Fruit fly (Drosophila melanogaster): Measurements from ENCODE around the gene gammaSnap2.

The gammaSnap2 gene

dm6 chr3R:10084914-10085313 lies 36.3 kb downstream of the gammaSnap2 start (continued):
- peak; percentile 33 for TF ChIP-seq CG8319 (GFP tag; optimal IDR thresholded peaks at IDR 0.05)
- TF ChIP-seq Hr4 (GFP tag; optimal IDR thresholded peaks at IDR 0.05): peak; percentile 11
- no peak for TF ChIP-seq Lpt (GFP tag; optimal IDR thresholded peaks at IDR 0.05)
- peak; percentile 84 for TF ChIP-seq Sox14 (GFP tag; optimal IDR thresholded peaks at IDR 0.05)
- peak; percentile 67 for TF ChIP-seq CG6792 (GFP tag; optimal IDR thresholded peaks at IDR 0.05)
- no peak for TF ChIP-seq CG8119 (GFP tag; IDR thresholded peaks at IDR 0.05)
- TF ChIP-seq CG31627 (GFP tag; optimal IDR thresholded peaks at IDR 0.05): peak; percentile 92
- peak; percentile 22 to 26 for TF ChIP-seq salr (GFP tag; optimal IDR thresholded peaks at IDR 0.05)
- TF ChIP-seq Eip93F (GFP tag; optimal IDR thresholded peaks at IDR 0.05): no peak
- no peak for TF ChIP-seq dsx (GFP tag; optimal IDR thresholded peaks at IDR 0.05; ENCODE audit: poor library complexity, severe bottlenecking)
- no peak for TF ChIP-seq ss (GFP tag; optimal IDR thresholded peaks at IDR 0.05)
- TF ChIP-seq CG8632 (GFP tag; optimal IDR thresholded peaks at IDR 0.05): peak; percentile 58
- peak; percentile 41 for TF ChIP-seq Ets96B (tag; optimal IDR thresholded peaks at IDR 0.05)
- TF ChIP-seq CG6276 (GFP tag; optimal IDR thresholded peaks at IDR 0.05): no peak
- TF ChIP-seq Met (GFP tag; optimal IDR thresholded peaks at IDR 0.05): peak; percentile 88
- TF ChIP-seq CG10631 (GFP tag; optimal IDR thresholded peaks at IDR 0.05): peak; percentile 46
- TF ChIP-seq CG3032 (tag; optimal IDR thresholded peaks at IDR 0.05): peak; percentile 52
- TF ChIP-seq CG9139 (GFP tag; optimal IDR thresholded peaks at IDR 0.05): no peak
- peak; percentile 53 for TF ChIP-seq CG15336 (GFP tag; IDR thresholded peaks at IDR 0.05)
- no peak for TF ChIP-seq CG11762 (GFP tag; optimal IDR thresholded peaks at IDR 0.05; ENCODE audit: insufficient read depth)
- TF ChIP-seq CG32006 (GFP tag; optimal IDR thresholded peaks at IDR 0.05): peak; percentile 32
- TF ChIP-seq CG34406 (GFP tag; optimal IDR thresholded peaks at IDR 0.05): peak; percentile 67
- peak; percentile 50 for TF ChIP-seq Eip75B (GFP tag; optimal IDR thresholded peaks at IDR 0.05)
- peak; percentile 49 for TF ChIP-seq Sox15 (GFP tag; optimal IDR thresholded peaks at IDR 0.05)
- peak; percentile 85 for TF ChIP-seq cyc (GFP tag; optimal IDR thresholded peaks at IDR 0.05)
- no peak for TF ChIP-seq Gug (GFP tag; IDR thresholded peaks at IDR 0.05)
- peak; percentile 81 for TF ChIP-seq CG6163 (GFP tag; IDR thresholded peaks at IDR 0.05)
- TF ChIP-seq CG11902 (GFP tag; optimal IDR thresholded peaks at IDR 0.05): peak; percentile 43
- peak; percentile 36 for TF ChIP-seq CG1621 (tag; optimal IDR thresholded peaks at IDR 0.05)
- peak; percentile 23 for TF ChIP-seq fd59A (GFP tag; optimal IDR thresholded peaks at IDR 0.05)
- peak; percentile 56 for TF ChIP-seq achi (GFP tag; optimal IDR thresholded peaks at IDR 0.05)
- no peak for TF ChIP-seq CG6854 (GFP tag; optimal IDR thresholded peaks at IDR 0.05)

- TF ChIP-seq Eip75B (GFP tag; optimal IDR thresholded peaks at IDR 0.05): peak; percentile 50
- TF ChIP-seq Ets96B (tag; optimal IDR thresholded peaks at IDR 0.05): peak; percentile 12
- no peak for TF ChIP-seq CG8119 (GFP tag; IDR thresholded peaks at IDR 0.05)
- no peak for TF ChIP-seq CG6808 (GFP tag; optimal IDR thresholded peaks at IDR 0.05)
- TF ChIP-seq CG11294 (GFP tag; IDR thresholded peaks at IDR 0.05): no peak
- no peak for TF ChIP-seq cyc (GFP tag; optimal IDR thresholded peaks at IDR 0.05)
- no peak for TF ChIP-seq lz (GFP tag; optimal IDR thresholded peaks at IDR 0.05)
- TF ChIP-seq ss (GFP tag; optimal IDR thresholded peaks at IDR 0.05): peak; percentile 33 to 62
- no peak for TF ChIP-seq CG6276 (GFP tag; optimal IDR thresholded peaks at IDR 0.05)
- TF ChIP-seq CG7368 (GFP tag; optimal IDR thresholded peaks at IDR 0.05): no peak
- TF ChIP-seq acj6 (GFP tag; optimal IDR thresholded peaks at IDR 0.05): no peak
- TF ChIP-seq salr (GFP tag; optimal IDR thresholded peaks at IDR 0.05): peak in 1 of 2 experiments; percentile 9
- peak; percentile 62 for TF ChIP-seq dsx (GFP tag; optimal IDR thresholded peaks at IDR 0.05; ENCODE audit: poor library complexity, severe bottlenecking)
- TF ChIP-seq dac (GFP tag; optimal IDR thresholded peaks at IDR 0.05): no peak
- no peak for TF ChIP-seq CG8632 (GFP tag; optimal IDR thresholded peaks at IDR 0.05)
- no peak for TF ChIP-seq CG9139 (GFP tag; optimal IDR thresholded peaks at IDR 0.05)
- TF ChIP-seq CG6163 (GFP tag; IDR thresholded peaks at IDR 0.05): peak; percentile 52; the same call in 2 of the 3 replicates
- peak; percentile 14 for TF ChIP-seq CG3032 (tag; optimal IDR thresholded peaks at IDR 0.05)
- TF ChIP-seq CG31627 (GFP tag; optimal IDR thresholded peaks at IDR 0.05): no peak
- no peak for TF ChIP-seq CG34406 (GFP tag; optimal IDR thresholded peaks at IDR 0.05)
- peak; percentile 30 for TF ChIP-seq Blimp-1 (GFP tag; optimal IDR thresholded peaks at IDR 0.05)
- TF ChIP-seq vri (GFP tag; optimal IDR thresholded peaks at IDR 0.05): peak; percentile 61
- no peak for TF ChIP-seq spab (GFP tag; optimal IDR thresholded peaks at IDR 0.05)
- no peak for TF ChIP-seq Sox14 (GFP tag; optimal IDR thresholded peaks at IDR 0.05)
- TF ChIP-seq Eip93F (GFP tag; optimal IDR thresholded peaks at IDR 0.05): peak; percentile 13
- TF ChIP-seq fkh (GFP tag; optimal IDR thresholded peaks at IDR 0.05): no peak
- TF ChIP-seq CG11762 (GFP tag; optimal IDR thresholded peaks at IDR 0.05; ENCODE audit: insufficient read depth): no peak
- TF ChIP-seq Lpt (GFP tag; optimal IDR thresholded peaks at IDR 0.05): no peak
Observed at dm6 chr3R:10084179-10084647, 37.0 kb downstream of the gammaSnap2 start.

All from whole organism, prepupa.